Worm (Caenorhabditis elegans): Measurements from ENCODE around the gene ndub-5.

The ndub-5 gene

ce11 chrII:5688959-5689358 is 2.2 kb downstream of the ndub-5 start, which contains the start of gene C25H3.11 (continued):
- TF ChIP-seq lsy-2 (tag; optimal IDR thresholded peaks at IDR 0.05), result peak; percentile 11 to 14

DNA sequence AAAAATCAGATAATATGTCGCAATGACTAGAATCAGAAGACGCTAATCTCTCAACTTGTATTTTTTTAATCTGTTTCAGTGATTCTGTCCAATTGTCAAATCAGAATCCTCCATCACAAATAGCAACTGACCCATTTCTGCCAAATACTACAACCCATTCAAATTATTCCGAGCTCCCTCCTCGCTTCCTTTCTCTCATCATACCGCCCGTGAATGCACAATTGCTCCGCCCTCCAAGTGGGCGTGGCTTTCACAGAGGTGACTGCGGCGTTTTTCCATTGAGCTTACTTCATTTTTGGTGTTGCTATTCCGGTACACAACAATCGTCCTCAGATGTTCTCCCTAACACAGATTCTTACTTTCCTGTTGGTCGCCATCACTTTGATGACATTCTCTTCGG is 10.4 kb downstream of the ndub-5 start, which contains the start of gene flp-27:
Gene flp-27, plus strand, starts transcription at position 301 of the 400 bp plus-strand sequence.
- no peak for TF ChIP-seq isw-1 (GFP tag; IDR thresholded peaks at IDR 0.05)

ce11 chrII:5669580-5669979 is 21.6 kb downstream of the ndub-5 start, which contains the start of gene C25H3.17:
TSS of gene C25H3.17 (minus strand) at chrII:5669680.
- no peak for TF ChIP-seq mef-2 (tag; optimal IDR thresholded peaks at IDR 0.05)
- TF ChIP-seq C16A3.4 (tag; optimal IDR thresholded peaks at IDR 0.05), result no peak
- TF ChIP-seq alr-1 (tag; optimal IDR thresholded peaks at IDR 0.05; ENCODE audit: borderline replicate concordance), result no peak
- no peak for TF ChIP-seq aha-1 (tag; optimal IDR thresholded peaks at IDR 0.05)
- TF ChIP-seq nhr-76 (tag; optimal IDR thresholded peaks at IDR 0.05), result no peak
- TF ChIP-seq rnt-1 (tag; optimal IDR thresholded peaks at IDR 0.05), result no peak

- TF ChIP-seq pqm-1 (tag; optimal IDR thresholded peaks at IDR 0.05) (no peak), C16A3.4 (tag; optimal IDR thresholded peaks at IDR 0.05) (no peak), ets-5 (GFP tag; IDR thresholded peaks at IDR 0.05) (no peak)
These were observed 22.3 kb downstream of the ndub-5 start, which contains the start of gene C25H3.7 for ce11 chrII:5668830-5669229. TSS of gene C25H3.7 (minus strand) at chrII:5668930.

DNA sequence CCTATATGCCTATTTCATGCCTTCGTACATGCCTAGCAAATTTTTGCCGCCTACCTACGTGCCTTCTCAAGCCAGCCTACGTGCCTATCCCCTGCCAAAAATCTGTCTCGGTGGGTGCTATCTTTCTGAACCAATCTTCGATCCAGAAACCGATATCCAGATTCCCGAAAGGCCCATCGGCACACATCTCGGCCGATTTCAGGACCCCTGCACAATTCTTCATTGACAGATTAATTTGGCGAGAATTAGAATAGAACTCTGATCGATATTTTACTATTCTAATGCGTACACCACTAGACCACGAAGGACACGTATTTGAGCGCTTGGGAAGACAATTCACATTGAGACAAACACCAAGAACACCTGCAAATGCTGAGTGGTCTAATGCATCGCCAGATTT is 23.6 kb downstream of the ndub-5 start:
- TF ChIP-seq lin-13 (GFP tag; optimal IDR thresholded peaks at IDR 0.05) (no peak), Y116A8C.19 (tag; optimal IDR thresholded peaks at IDR 0.05; ENCODE audit: borderline replicate concordance) (no peak), nhr-47 (tag; optimal IDR thresholded peaks at IDR 0.05) (no peak), snu-23 (GFP tag; optimal IDR thresholded peaks at IDR 0.05) (no peak), fos-1 (tag; optimal IDR thresholded peaks at IDR 0.05) (no peak), elt-2 (tag; optimal IDR thresholded peaks at IDR 0.05) (no peak)

DNA sequence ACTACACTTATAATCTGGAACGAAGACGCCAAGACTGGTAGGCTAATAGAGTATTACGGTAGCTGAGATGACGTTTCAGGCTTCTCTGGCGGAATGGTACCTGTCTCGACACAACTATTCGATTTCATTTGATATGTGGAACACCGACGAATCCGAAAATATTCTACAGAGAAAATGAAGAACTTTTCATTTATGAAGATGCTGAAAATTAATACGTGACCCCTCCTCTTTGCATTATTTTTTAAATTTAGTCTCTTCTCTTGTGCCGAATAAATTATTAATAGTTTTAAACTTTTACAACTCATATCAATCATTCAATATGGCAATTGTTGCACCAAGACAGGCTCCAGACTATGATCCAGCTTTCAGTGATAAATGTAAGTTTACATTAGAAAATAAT is 25.2 kb downstream of the ndub-5 start, which contains the start of gene C25H3.16:
Gene C25H3.16, plus strand, starts transcription at position 301 of the 400 bp plus-strand sequence.
- TF ChIP-seq snpc-4 (tag; optimal IDR thresholded peaks at IDR 0.05), result no peak
- no peak for TF ChIP-seq ces-1 (GFP tag; optimal IDR thresholded peaks at IDR 0.05)
- no peak for TF ChIP-seq sptf-1 (tag; optimal IDR thresholded peaks at IDR 0.05)
- TF ChIP-seq mdl-1 (tag; optimal IDR thresholded peaks at IDR 0.05), result no peak
- TF ChIP-seq nhr-237 (tag; optimal IDR thresholded peaks at IDR 0.05), result no peak
- no peak for TF ChIP-seq nhr-85 (tag)
- no peak for TF ChIP-seq fkh-10 (GFP tag; optimal IDR thresholded peaks at IDR 0.05)
- no peak for TF ChIP-seq nhr-71 (tag; optimal IDR thresholded peaks at IDR 0.05)
- no peak for TF ChIP-seq isw-1 (GFP tag; IDR thresholded peaks at IDR 0.05)

DNA sequence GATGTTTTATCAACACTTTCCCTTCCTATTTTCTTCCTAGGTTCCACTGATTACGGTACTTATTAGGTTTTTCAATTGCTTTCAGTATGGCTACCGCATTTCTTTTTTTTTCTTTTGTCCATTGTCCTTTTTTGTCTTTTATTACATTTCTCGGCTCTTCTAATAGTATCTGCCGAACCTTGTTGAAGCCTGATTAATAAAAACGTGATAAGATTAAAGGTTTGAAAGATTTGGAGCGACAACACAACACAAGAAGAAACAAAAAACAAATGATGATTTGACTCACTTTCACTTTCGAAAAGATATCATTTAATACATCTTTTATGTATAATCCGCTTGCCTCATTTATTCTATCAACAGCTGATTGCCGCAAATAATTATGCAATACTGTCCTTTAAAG is 26.1 kb downstream of the ndub-5 start, which contains the start of gene C25H3.15:
Gene C25H3.15, plus strand, starts transcription at position 301 of the 400 bp plus-strand sequence.
- TF ChIP-seq skn-1 (tag; optimal IDR thresholded peaks at IDR 0.05) (no peak), unc-130 (tag; optimal IDR thresholded peaks at IDR 0.05) (no peak), F16B12.6 (tag; optimal IDR thresholded peaks at IDR 0.05) (no peak), jun-1 (tag; optimal IDR thresholded peaks at IDR 0.05) (no peak), egl-13 (tag; optimal IDR thresholded peaks at IDR 0.05) (no peak), mef-2 (tag; optimal IDR thresholded peaks at IDR 0.05) (no peak), mab-9 (GFP tag; IDR thresholded peaks at IDR 0.05) (no peak), irx-1 (tag; optimal IDR thresholded peaks at IDR 0.05) (no peak)
